Worm (Caenorhabditis elegans) whole organism, L4/young adult: ENCODE measurements around the gene Y119D3B.21.

ENCODE experiments used
- W03F9.2 ChIP-seq: fragments of 150-350 bp; optimal IDR thresholded peaks from 2 replicates; lab custom pipeline; 2014; ENCODE audit warnings: missing biosample characterization, missing genetic modification characterization
- dao-5 ChIP-seq: sonication (generic microtip); optimal IDR thresholded peaks from 2 replicates; lab custom pipeline; 2016; ENCODE audit warnings: missing genotype, missing genetic modification characterization, moderate library complexity, missing compliant biosample characterization
- him-1 ChIP-seq: sonication (generic microtip); optimal IDR thresholded peaks from 2 replicates; lab custom pipeline; 2016; ENCODE audit warnings: missing genotype, missing genetic modification reagents, missing genetic modification characterization, missing compliant biosample characterization

- TF ChIP-seq W03F9.2 (tag; lab: Kevin White, UChicago): no peak
- TF ChIP-seq him-1 (tag; lab: Kevin White, UChicago): no peak
- no peak for TF ChIP-seq dao-5 (tag; lab: Kevin White, UChicago)
Measured at ce11 chrIII:1205421-1205820, 9.4 kb upstream of the Y119D3B.21 start.
